Fruit fly (Drosophila melanogaster) whole organism, embryonic: ENCODE data around the gene CG15742.
A peak's percentile ranks its signal among the peaks of the same experiment; 100 is the strongest.

Experiments used
- CG10543 ChIP-seq: fragments of 200-800 bp; sonication (Bioruptor generic); optimal IDR thresholded peaks from 3 replicates; lab custom pipeline; 2017; ENCODE audit warnings: missing biosample characterization, mild to moderate bottlenecking, missing genetic modification characterization, moderate library complexity
- CG11398 ChIP-seq: fragments of 200-800 bp; sonication (Bioruptor generic); optimal IDR thresholded peaks from 2 replicates; lab custom pipeline; 2016; ENCODE audit warnings: missing biosample characterization, missing genetic modification characterization
- CG14014 ChIP-seq: fragments of 200-800 bp; sonication (Bioruptor generic); IDR thresholded peaks from 2 replicates; pipeline ENCODE4 v1.3.6; 2022; ENCODE audit warnings: missing biosample characterization, missing genetic modification characterization
- CG14667 ChIP-seq: fragments of 200-800 bp; sonication (Bioruptor generic); IDR thresholded peaks from 2 replicates; pipeline ENCODE4 v1.3.6; 2022; ENCODE audit warnings: missing biosample characterization, missing genetic modification characterization
- CG15269 ChIP-seq: fragments of 200-800 bp; sonication (Bioruptor generic); optimal IDR thresholded peaks from 2 replicates; lab custom pipeline; 2018; ENCODE audit warnings: missing biosample characterization, mild to moderate bottlenecking, missing genetic modification characterization, moderate library complexity
- CG17328 ChIP-seq: fragments of 200-800 bp; sonication (Bioruptor generic); IDR thresholded peaks from 2 replicates; pipeline ENCODE4 v1.3.6; 2022; ENCODE audit warnings: missing biosample characterization, missing genetic modification characterization
- CG18262 ChIP-seq: fragments of 200-800 bp; optimal IDR thresholded peaks from 3 replicates; lab custom pipeline; 2019; ENCODE audit warnings: missing biosample characterization, mild to moderate bottlenecking, missing genetic modification characterization, moderate library complexity
- CG18764 ChIP-seq: fragments of 200-800 bp; sonication (Bioruptor generic); optimal IDR thresholded peaks from 3 replicates; lab custom pipeline; 2016; ENCODE audit warnings: missing biosample characterization, missing genetic modification characterization
- CG2116 ChIP-seq: fragments of 200-800 bp; sonication (Bioruptor generic); optimal IDR thresholded peaks from 3 replicates; lab custom pipeline; 2018; ENCODE audit warnings: missing biosample characterization, mild to moderate bottlenecking, missing genetic modification characterization
- CG2678 ChIP-seq: fragments of 200-800 bp; sonication (Bioruptor generic); optimal IDR thresholded peaks from 3 replicates; lab custom pipeline; 2019; ENCODE audit warnings: missing biosample characterization, mild to moderate bottlenecking, missing genetic modification characterization, moderate library complexity
- CG31365 ChIP-seq: fragments of 200-800 bp; sonication (Bioruptor generic); optimal IDR thresholded peaks from 2 replicates; lab custom pipeline; 2018; ENCODE audit warnings: missing biosample characterization, mild to moderate bottlenecking, missing genetic modification characterization
- CG32532 ChIP-seq: fragments of 200-800 bp; sonication (Bioruptor generic); IDR thresholded peaks from 2 replicates; pipeline ENCODE4 v1.3.6; 2022; ENCODE audit warnings: missing biosample characterization, missing genetic modification characterization
- CG32772 ChIP-seq: fragments of 200-800 bp; sonication (Bioruptor generic); IDR thresholded peaks from 2 replicates; pipeline ENCODE4 v1.3.6; 2022; ENCODE audit warnings: missing biosample characterization, missing genetic modification characterization
- CG3847 ChIP-seq: fragments of 200-800 bp; sonication (Bioruptor generic); IDR thresholded peaks from 2 replicates; pipeline ENCODE4 v1.3.6; 2022; ENCODE audit warnings: missing biosample characterization, missing genetic modification characterization
- CG6175 ChIP-seq: fragments of 200-800 bp; sonication (Bioruptor generic); IDR thresholded peaks from 3 replicates; pipeline ENCODE4 v1.3.6; 2022; ENCODE audit warnings: missing biosample characterization, missing genetic modification characterization
- CG6254 ChIP-seq: fragments of 200-800 bp; sonication (Bioruptor generic); optimal IDR thresholded peaks from 3 replicates; lab custom pipeline; 2017; ENCODE audit warnings: mild to moderate bottlenecking, missing biosample characterization, missing genetic modification reagents, missing genetic modification characterization
- CG6272 ChIP-seq: fragments of 200-800 bp; sonication (Bioruptor generic); IDR thresholded peaks from 2 replicates; pipeline ENCODE4 v1.3.6; 2022; ENCODE audit warnings: missing biosample characterization, missing genetic modification characterization
- CG6791 ChIP-seq: fragments of 200-800 bp; sonication (Bioruptor generic); IDR thresholded peaks from 3 replicates; pipeline ENCODE4 v1.3.6; 2022; ENCODE audit warnings: missing biosample characterization, missing genetic modification characterization; ENCODE audit not compliant: partially characterized antibody
- CG9932 ChIP-seq: fragments of 200-800 bp; sonication (Bioruptor generic); IDR thresholded peaks from 2 replicates; pipeline ENCODE4 v1.3.6; 2022; ENCODE audit warnings: missing biosample characterization, missing genetic modification characterization
- Dad ChIP-seq: fragments of 200-800 bp; sonication (Bioruptor generic); optimal IDR thresholded peaks from 3 replicates; lab custom pipeline; 2016; ENCODE audit warnings: missing biosample characterization, missing genetic modification characterization
- E2f2 ChIP-seq: fragments of 200-800 bp; sonication (Bioruptor generic); IDR thresholded peaks from 2 replicates; pipeline ENCODE4 v1.3.6; 2022; ENCODE audit warnings: missing biosample characterization, missing genetic modification characterization
- H2.0 ChIP-seq: fragments of 200-800 bp; sonication (Bioruptor generic); IDR thresholded peaks from 2 replicates; pipeline ENCODE4 v1.3.6; 2022; ENCODE audit warnings: missing biosample characterization, missing genetic modification characterization
- HLHmδ ChIP-seq: fragments of 200-800 bp; sonication (Bioruptor generic); optimal IDR thresholded peaks from 2 replicates; lab custom pipeline; 2018; ENCODE audit warnings: missing biosample characterization, mild to moderate bottlenecking, missing genetic modification characterization, moderate library complexity
- HmgD ChIP-seq: fragments of 200-800 bp; sonication (Bioruptor generic); optimal IDR thresholded peaks from 3 replicates; lab custom pipeline; 2016; ENCODE audit warnings: missing biosample characterization, missing genetic modification characterization
- Hr51 ChIP-seq, 2 experiments: fragments of 200-800 bp; sonication (Bioruptor generic); optimal IDR thresholded peaks; 2 replicates in 1 of 2; 3 replicates in 1 of 2; lab custom pipeline; 2016 to 2018; ENCODE audit warnings: missing biosample characterization in 2 of 2, missing genetic modification characterization in 2 of 2, mild to moderate bottlenecking in 1 of 2, moderate library complexity in 1 of 2
- NFAT ChIP-seq: fragments of 200-800 bp; sonication (Bioruptor generic); IDR thresholded peaks from 2 replicates; pipeline ENCODE4 v1.3.6; 2022; ENCODE audit warnings: missing biosample characterization, missing genetic modification characterization
- Nf-YB ChIP-seq: fragments of 200-800 bp; sonication (Bioruptor generic); optimal IDR thresholded peaks from 3 replicates; lab custom pipeline; 2019; ENCODE audit warnings: missing biosample characterization, mild to moderate bottlenecking, missing genetic modification characterization, moderate library complexity
- Sin3A ChIP-seq: fragments of >200 bp; optimal IDR thresholded peaks from 2 replicates; lab custom pipeline; 2018
- Sry-δ ChIP-seq: fragments of 200-800 bp; sonication (Bioruptor generic); optimal IDR thresholded peaks from 2 replicates; lab custom pipeline; 2016; ENCODE audit warnings: missing biosample characterization, missing genetic modification characterization
- bab2 ChIP-seq: fragments of 200-800 bp; sonication (Bioruptor generic); optimal IDR thresholded peaks from 2 replicates; lab custom pipeline; 2016; ENCODE audit warnings: missing biosample characterization, missing genetic modification characterization
- bbx ChIP-seq: fragments of 200-800 bp; sonication (Bioruptor generic); IDR thresholded peaks from 2 replicates; pipeline ENCODE4 v1.3.6; 2022; ENCODE audit warnings: missing biosample characterization, missing genetic modification characterization; ENCODE audit not compliant: partially characterized antibody
- btn ChIP-seq: fragments of 200-800 bp; sonication (Bioruptor generic); optimal IDR thresholded peaks from 2 replicates; lab custom pipeline; 2016; ENCODE audit warnings: missing biosample characterization, missing genetic modification characterization
- crc ChIP-seq: fragments of 200-800 bp; sonication (Bioruptor generic); optimal IDR thresholded peaks from 2 replicates; lab custom pipeline; 2016; ENCODE audit warnings: missing biosample characterization, missing genetic modification characterization
- crp ChIP-seq, 2 experiments: fragments of 200-800 bp; sonication (Bioruptor generic); optimal IDR thresholded peaks; 2 replicates in 1 of 2; 3 replicates in 1 of 2; lab custom pipeline; 2017; ENCODE audit warnings: missing biosample characterization in 2 of 2, missing genetic modification characterization in 2 of 2, mild to moderate bottlenecking in 1 of 2, moderate library complexity in 1 of 2
- da ChIP-seq: fragments of 200-800 bp; sonication (Bioruptor generic); optimal IDR thresholded peaks from 2 replicates; lab custom pipeline; 2016; ENCODE audit warnings: missing biosample characterization, missing genetic modification characterization
- dmrt99B ChIP-seq: fragments of 200-800 bp; sonication (Bioruptor generic); optimal IDR thresholded peaks from 2 replicates; lab custom pipeline; 2018; ENCODE audit warnings: missing biosample characterization, mild to moderate bottlenecking, missing genetic modification characterization, moderate library complexity
- dpn ChIP-seq, 2 experiments: fragments of 200-800 bp; sonication (Bioruptor generic); optimal IDR thresholded peaks; 3 replicates each; lab custom pipeline; 2016; ENCODE audit warnings: missing biosample characterization in 2 of 2, missing genetic modification characterization in 2 of 2
- fu2 ChIP-seq: fragments of 200-800 bp; sonication (Bioruptor generic); optimal IDR thresholded peaks from 2 replicates; lab custom pipeline; 2016; ENCODE audit warnings: missing biosample characterization, missing genetic modification characterization
- gsb ChIP-seq: fragments of 200-800 bp; sonication (Bioruptor generic); IDR thresholded peaks from 2 replicates; pipeline ENCODE4 v1.3.6; 2022; ENCODE audit warnings: missing biosample characterization, missing genetic modification characterization
- hkb ChIP-seq, 2 experiments: fragments of 200-800 bp in 1 of 2; fragments of >200 bp in 1 of 2; sonication (Bioruptor generic) in 1 of 2; IDR thresholded peaks in 1 of 2; optimal IDR thresholded peaks in 1 of 2; 2 replicates each; pipeline versions ENCODE4 v1.3.6 to Lab custom; 2017 to 2022; ENCODE audit warnings: missing biosample characterization in 1 of 2, missing genetic modification characterization in 1 of 2
- kay ChIP-seq: fragments of 200-800 bp; sonication (Bioruptor generic); optimal IDR thresholded peaks from 2 replicates; lab custom pipeline; 2016; ENCODE audit warnings: missing biosample characterization, missing genetic modification characterization
- nerfin-2 ChIP-seq: fragments of 200-800 bp; sonication (Bioruptor generic); IDR thresholded peaks from 2 replicates; pipeline ENCODE4 v1.3.6; 2022; ENCODE audit warnings: missing biosample characterization, missing genetic modification characterization; ENCODE audit not compliant: partially characterized antibody
- repo ChIP-seq: fragments of 200-800 bp; sonication (Bioruptor generic); optimal IDR thresholded peaks from 2 replicates; lab custom pipeline; 2016; ENCODE audit warnings: missing biosample characterization, missing genetic modification characterization
- sc ChIP-seq, 3 experiments: fragments of >200 bp in 2 of 3; fragments of 200-800 bp in 1 of 3; sonication (Bioruptor generic) in 1 of 3; optimal IDR thresholded peaks; 2 replicates in 2 of 3; 3 replicates in 1 of 3; lab custom pipeline; 2017; ENCODE audit warnings: mild to moderate bottlenecking in 1 of 3, missing biosample characterization in 1 of 3, missing genetic modification characterization in 1 of 3, missing genetic modification reagents in 1 of 3
- slbo ChIP-seq: fragments of 200-800 bp; sonication (Bioruptor generic); IDR thresholded peaks from 2 replicates; pipeline ENCODE4 v1.3.6; 2022; ENCODE audit warnings: missing biosample characterization, missing genetic modification characterization
- slp2 ChIP-seq: fragments of 200-800 bp; sonication (Bioruptor generic); optimal IDR thresholded peaks from 2 replicates; lab custom pipeline; 2016; ENCODE audit warnings: missing biosample characterization, missing genetic modification characterization
- sr ChIP-seq: fragments of 200-800 bp; sonication (Bioruptor generic); IDR thresholded peaks from 3 replicates; pipeline ENCODE4 v1.3.6; 2022; ENCODE audit warnings: missing biosample characterization, missing genetic modification characterization
- stwl ChIP-seq: fragments of 200-800 bp; sonication (Bioruptor generic); optimal IDR thresholded peaks from 3 replicates; lab custom pipeline; 2018; ENCODE audit warnings: missing biosample characterization, mild to moderate bottlenecking, missing genetic modification characterization, moderate library complexity
- z ChIP-seq: fragments of 200-800 bp; sonication (Bioruptor generic); IDR thresholded peaks from 3 replicates; pipeline ENCODE4 v1.3.6; 2022; ENCODE audit warnings: missing biosample characterization, missing genetic modification characterization
- zfh2 ChIP-seq: fragments of 200-800 bp; sonication (Bioruptor generic); optimal IDR thresholded peaks from 2 replicates; lab custom pipeline; 2016; ENCODE audit warnings: missing biosample characterization, missing genetic modification characterization

The CG15742 gene

DNA sequence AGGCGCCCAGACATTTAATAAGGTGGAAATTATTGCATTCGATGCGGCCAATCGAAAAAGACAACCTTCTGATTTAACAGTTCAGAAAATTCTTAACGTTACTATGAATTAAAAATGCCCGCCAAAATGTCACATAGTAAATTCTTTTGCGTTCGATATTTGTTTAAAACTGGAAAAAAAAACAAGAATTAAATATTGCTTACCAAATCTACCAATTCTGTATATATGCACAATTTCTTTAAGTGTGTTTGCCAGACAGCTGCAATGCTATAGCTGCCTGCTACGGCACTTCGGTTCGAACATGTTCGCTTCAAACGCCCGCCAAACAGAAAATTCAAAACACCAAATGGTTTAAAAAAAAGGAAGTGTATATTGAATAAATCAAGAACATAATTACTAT is 44.2 kb downstream of the CG15742 start (continued):
- TF ChIP-seq slp2 (GFP tag; lab: Kevin White, UChicago) (peak; percentile 49), CG2116 (GFP tag; lab: Kevin White, UChicago) (peak; percentile 27), Sin3A (lab: Kevin White, UChicago) (no peak), CG6791 (no peak), CG31365 (tag; lab: Kevin White, UChicago) (peak; percentile 47), CG6272 (GFP tag; lab: Robert Waterston, UW) (no peak; the same call in 1 of the 2 replicates), CG9932 (peak; percentile 69), NFAT (GFP tag; lab: Robert Waterston, UW) (no peak), gsb (GFP tag; lab: Robert Waterston, UW) (0 out of 2 replicates have a peak, but pooled peaks have one; percentile 30), nerfin-2 (GFP tag; lab: Robert Waterston, UW) (no peak), zfh2 (GFP tag; lab: Kevin White, UChicago) (peak; percentile 46), dpn (GFP tag; optimal IDR thresholded peaks at IDR 0.05; lab: Kevin White, UChicago) (peak; percentile 67 to 73), kay (GFP tag; lab: Kevin White, UChicago) (peak; percentile 46), CG15269 (peak; percentile 63), Sry-δ (peak; percentile 43), CG18764 (GFP tag; lab: Kevin White, UChicago) (peak; percentile 48), HLHmδ (GFP tag; lab: Kevin White, UChicago) (no peak), dmrt99B (tag; lab: Kevin White, UChicago) (peak; percentile 66), slbo (peak; percentile 76), da (GFP tag; lab: Kevin White, UChicago) (peak; percentile 16), CG18262 (tag; lab: Kevin White, UChicago) (peak; percentile 58), repo (GFP tag; lab: Kevin White, UChicago) (peak; percentile 48), HmgD (GFP tag; lab: Kevin White, UChicago) (peak; percentile 69), stwl (peak; percentile 52), CG17328 (GFP tag; lab: Robert Waterston, UW) (peak; percentile 67), bab2 (peak; percentile 60), sc (optimal IDR thresholded peaks at IDR 0.05; lab: Kevin White, UChicago) (no peak), sc (GFP tag; optimal IDR thresholded peaks at IDR 0.05; lab: Kevin White, UChicago) (peak; percentile 24), btn (GFP tag; lab: Kevin White, UChicago) (peak; percentile 17), z (no peak), fu2 (peak; percentile 52), E2f2 (GFP tag; lab: Robert Waterston, UW) (peak; percentile 85), bbx (GFP tag; lab: Robert Waterston, UW) (0 out of 2 replicates have a peak, but pooled peaks have one; percentile 22), crp (GFP tag; optimal IDR thresholded peaks at IDR 0.05; lab: Kevin White, UChicago) (peak in 1 of 2 experiments; percentile 18), Hr51 (GFP tag; optimal IDR thresholded peaks at IDR 0.05; lab: Kevin White, UChicago) (peak; percentile 28 to 72), hkb (optimal IDR thresholded peaks at IDR 0.05; lab: Kevin White, UChicago) (no peak), hkb (GFP tag; IDR thresholded peaks at IDR 0.05; lab: Robert Waterston, UW) (peak; percentile 82), CG10543 (GFP tag; lab: Kevin White, UChicago) (no peak), sr (no peak; the same call in 2 of the 3 replicates), CG11398 (GFP tag; lab: Kevin White, UChicago) (peak; percentile 33), crc (GFP tag; lab: Kevin White, UChicago) (peak; percentile 43), CG32772 (GFP tag; lab: Robert Waterston, UW) (peak; percentile 37; the same call in 1 of the 2 replicates), Nf-YB (GFP tag; lab: Kevin White, UChicago) (peak; percentile 25), Dad (GFP tag; lab: Kevin White, UChicago) (no peak), CG14014 (GFP tag; lab: Robert Waterston, UW) (no peak), H2.0 (GFP tag; lab: Robert Waterston, UW) (peak; percentile 51; the same call in 1 of the 2 replicates), CG14667 (GFP tag; lab: Robert Waterston, UW) (peak; percentile 64), CG6254 (GFP tag; lab: Kevin White, UChicago) (peak; percentile 0), CG6175 (GFP tag; lab: Robert Waterston, UW) (no peak), CG3847 (GFP tag; lab: Robert Waterston, UW) (peak; percentile 39), CG2678 (tag; lab: Kevin White, UChicago) (peak; percentile 66), CG32532 (peak; percentile 75)
